Worm (Caenorhabditis elegans) whole organism, L4 larva: ENCODE data around the gene C17C3.5.

Experiments
- D1046.2 ChIP-seq: fragments of 200-800 bp; sonication (Bioruptor generic); IDR thresholded peaks from 2 replicates; pipeline ENCODE4 v1.3.6; 2022; ENCODE audit warnings: missing genetic modification characterization, missing compliant biosample characterization
- F10B5.3 ChIP-seq: sonication (generic microtip); optimal IDR thresholded peaks from 2 replicates; lab custom pipeline; 2016; ENCODE audit warnings: mild to moderate bottlenecking, missing genetic modification characterization, missing compliant biosample characterization
- F49E8.2 ChIP-seq: sonication (generic microtip); optimal IDR thresholded peaks from 2 replicates; lab custom pipeline; 2016; ENCODE audit warnings: missing compliant biosample characterization, mild to moderate bottlenecking, missing genetic modification characterization, borderline replicate concordance
- R02D3.7 ChIP-seq: fragments of 150-350 bp; sonication (generic microtip); optimal IDR thresholded peaks from 3 replicates; lab custom pipeline; 2014; ENCODE audit warnings: missing biosample characterization, missing genetic modification characterization
- T20F7.1 ChIP-seq: fragments of 200-800 bp; sonication (Bioruptor generic); optimal IDR thresholded peaks from 2 replicates; lab custom pipeline; 2018; ENCODE audit warnings: mild to moderate bottlenecking, missing genetic modification characterization, missing compliant biosample characterization
- T26A8.4 ChIP-seq: fragments of 200-800 bp; sonication (Bioruptor generic); IDR thresholded peaks from 2 replicates; pipeline ENCODE4 v1.3.6; 2022; ENCODE audit warnings: missing genetic modification characterization, missing compliant biosample characterization
- Y105C5A.15 ChIP-seq: fragments of 200-800 bp; sonication (Bioruptor generic); IDR thresholded peaks from 2 replicates; pipeline ENCODE4 v1.3.6; 2022; ENCODE audit warnings: missing genetic modification characterization, missing compliant biosample characterization
- Y48G9A.11 ChIP-seq: fragments of 200-800 bp; sonication (Bioruptor generic); IDR thresholded peaks from 2 replicates; pipeline ENCODE4 v1.3.6; 2022; ENCODE audit warnings: missing genetic modification reagents, missing genetic modification characterization, missing compliant biosample characterization
- ZK546.5 ChIP-seq, 2 experiments: sonication (generic microtip); optimal IDR thresholded peaks; 2 replicates each; lab custom pipeline; 2017; ENCODE audit warnings: missing biosample characterization in 2 of 2, missing genetic modification characterization in 2 of 2
- ceh-20 ChIP-seq: fragments of 200-800 bp; sonication (Bioruptor generic); IDR thresholded peaks from 2 replicates; pipeline ENCODE4 v1.3.6; 2022; ENCODE audit warnings: missing genetic modification reagents, missing genetic modification characterization, missing compliant biosample characterization
- ceh-32 ChIP-seq: sonication (generic microtip); optimal IDR thresholded peaks from 2 replicates; lab custom pipeline; 2016; ENCODE audit warnings: mild to moderate bottlenecking, missing genetic modification characterization, missing compliant biosample characterization; ENCODE audit not compliant: poor library complexity
- ceh-44 ChIP-seq: fragments of 200-800 bp; sonication (Bioruptor generic); IDR thresholded peaks from 2 replicates; pipeline ENCODE4 v1.3.6; 2022; ENCODE audit warnings: missing genetic modification reagents, missing genetic modification characterization, missing compliant biosample characterization
- ctbp-1 ChIP-seq: fragments of 200-800 bp; sonication (Bioruptor generic); IDR thresholded peaks from 2 replicates; pipeline ENCODE4 v1.3.6; 2022; ENCODE audit warnings: missing genetic modification reagents, missing genetic modification characterization, missing compliant biosample characterization
- daf-12 ChIP-seq: fragments of 150-350 bp; optimal IDR thresholded peaks from 2 replicates; lab custom pipeline; 2014; ENCODE audit warnings: missing biosample characterization, missing genetic modification reagents, missing genetic modification characterization
- daf-16 ChIP-seq, 3 experiments: sonication (generic microtip); optimal IDR thresholded peaks; 2 replicates each; lab custom pipeline; 2016 to 2017; ENCODE audit warnings: missing genetic modification characterization in 3 of 3, missing genetic modification reagents in 3 of 3, mild to moderate bottlenecking in 2 of 3, missing compliant biosample characterization in 2 of 3, missing biosample characterization in 1 of 3, moderate library complexity in 1 of 3
- daf-19 ChIP-seq: fragments of 200-800 bp; sonication (Bioruptor generic); conservative IDR thresholded peaks from 2 replicates; pipeline ENCODE4 v1.3.6; 2022; ENCODE audit warnings: missing genetic modification characterization, missing compliant biosample characterization
- daf-8 ChIP-seq: fragments of 200-800 bp; sonication (Bioruptor generic); IDR thresholded peaks from 2 replicates; pipeline ENCODE4 v1.3.6; 2022; ENCODE audit warnings: missing genetic modification characterization, missing compliant biosample characterization
- dmd-8 ChIP-seq: fragments of 200-800 bp; sonication (Bioruptor generic); IDR thresholded peaks from 2 replicates; pipeline ENCODE4 v1.3.6; 2022; ENCODE audit warnings: missing genetic modification characterization, missing compliant biosample characterization
- dpl-1 ChIP-seq: fragments of 150-350 bp; optimal IDR thresholded peaks from 2 replicates; lab custom pipeline; 2014; ENCODE audit warnings: missing biosample characterization, missing genetic modification reagents, missing genetic modification characterization
- dve-1 ChIP-seq: sonication (generic microtip); optimal IDR thresholded peaks from 2 replicates; lab custom pipeline; 2017; ENCODE audit warnings: antibody characterized with exemption, mild to moderate bottlenecking, missing genetic modification characterization, missing compliant biosample characterization; ENCODE audit not compliant: insufficient read depth
- egl-27 ChIP-seq: sonication (generic microtip); optimal IDR thresholded peaks from 3 replicates; lab custom pipeline; 2017; ENCODE audit warnings: missing biosample characterization, missing genetic modification reagents, missing genetic modification characterization
- egl-43 ChIP-seq: fragments of 200-800 bp; sonication (Bioruptor generic); IDR thresholded peaks from 2 replicates; pipeline ENCODE4 v1.3.6; 2022; ENCODE audit warnings: missing genetic modification reagents, missing genetic modification characterization, missing compliant biosample characterization
- gei-8 ChIP-seq: fragments of 200-800 bp; sonication (Bioruptor generic); optimal IDR thresholded peaks from 2 replicates; lab custom pipeline; 2018; ENCODE audit warnings: mild to moderate bottlenecking, missing genetic modification characterization, missing compliant biosample characterization
- hlh-11 ChIP-seq: fragments of 200-800 bp; sonication (Bioruptor generic); optimal IDR thresholded peaks from 2 replicates; lab custom pipeline; 2018; ENCODE audit warnings: mild to moderate bottlenecking, missing genetic modification characterization, missing compliant biosample characterization
- lim-7 ChIP-seq: fragments of 200-800 bp; sonication (Bioruptor generic); IDR thresholded peaks from 2 replicates; pipeline ENCODE4 v1.3.6; 2022; ENCODE audit warnings: missing genetic modification characterization, missing compliant biosample characterization
- lin-1 ChIP-seq: fragments of 200-800 bp; sonication (Bioruptor generic); IDR thresholded peaks from 2 replicates; pipeline ENCODE4 v1.3.6; 2022; ENCODE audit warnings: missing genetic modification reagents, missing genetic modification characterization, missing compliant biosample characterization
- lin-13 ChIP-seq: fragments of 150-350 bp; optimal IDR thresholded peaks from 2 replicates; lab custom pipeline; 2014; ENCODE audit warnings: missing biosample characterization, missing genetic modification reagents, missing genetic modification characterization
- lin-29 ChIP-seq: fragments of 200-800 bp; sonication (Bioruptor generic); IDR thresholded peaks from 2 replicates; pipeline ENCODE4 v1.3.6; 2022; ENCODE audit warnings: missing genetic modification reagents, missing genetic modification characterization, missing compliant biosample characterization
- madf-5 ChIP-seq, 2 experiments: fragments of 200-800 bp; sonication (Bioruptor generic); IDR thresholded peaks; 2 replicates each; pipeline ENCODE4 v1.3.6; 2022; ENCODE audit warnings: missing compliant biosample characterization in 2 of 2, missing genetic modification characterization in 2 of 2
- mdl-1 ChIP-seq, 2 experiments: fragments of 150-350 bp in 1 of 2; sonication (generic microtip) in 1 of 2; optimal IDR thresholded peaks; 2 replicates each; lab custom pipeline; 2014 to 2017; ENCODE audit warnings: missing biosample characterization in 2 of 2, missing genetic modification characterization in 2 of 2
- mdt-29 ChIP-seq: fragments of 200-800 bp; sonication (Bioruptor generic); IDR thresholded peaks from 2 replicates; pipeline ENCODE4 v1.3.6; 2022; ENCODE audit warnings: missing genetic modification reagents, missing genetic modification characterization, missing compliant biosample characterization
- mes-2 ChIP-seq: sonication (generic microtip); optimal IDR thresholded peaks from 2 replicates; lab custom pipeline; 2016; ENCODE audit warnings: missing genotype, mild to moderate bottlenecking, missing genetic modification characterization, missing compliant biosample characterization; ENCODE audit not compliant: poor library complexity, severe bottlenecking
- mxl-3 ChIP-seq: fragments of 200-800 bp; sonication (Bioruptor generic); optimal IDR thresholded peaks from 2 replicates; lab custom pipeline; 2018; ENCODE audit warnings: mild to moderate bottlenecking, missing genetic modification characterization, missing compliant biosample characterization
- nhr-10 ChIP-seq: fragments of 150-350 bp; optimal IDR thresholded peaks from 2 replicates; lab custom pipeline; 2014; ENCODE audit warnings: missing biosample characterization, missing genetic modification characterization
- nhr-102 ChIP-seq: sonication (generic microtip); optimal IDR thresholded peaks from 2 replicates; lab custom pipeline; 2016; ENCODE audit warnings: mild to moderate bottlenecking, missing genetic modification characterization, moderate library complexity, missing compliant biosample characterization
- nhr-11 ChIP-seq: fragments of 150-350 bp; optimal IDR thresholded peaks from 2 replicates; lab custom pipeline; 2014; ENCODE audit warnings: missing biosample characterization, missing genetic modification characterization
- nhr-237 ChIP-seq: sonication (generic microtip); optimal IDR thresholded peaks from 2 replicates; lab custom pipeline; 2017; ENCODE audit warnings: missing biosample characterization, missing genetic modification characterization
- nhr-28 ChIP-seq: fragments of 150-350 bp; optimal IDR thresholded peaks from 2 replicates; lab custom pipeline; 2014; ENCODE audit warnings: missing biosample characterization, missing genetic modification characterization
- nhr-41 ChIP-seq: fragments of 200-800 bp; sonication (Bioruptor generic); IDR thresholded peaks from 2 replicates; pipeline ENCODE4 v1.3.6; 2022; ENCODE audit warnings: missing genetic modification reagents, missing genetic modification characterization, missing compliant biosample characterization
- nhr-42 ChIP-seq: fragments of 200-800 bp; sonication (Bioruptor generic); IDR thresholded peaks from 2 replicates; pipeline ENCODE4 v1.3.6; 2022; ENCODE audit warnings: missing genetic modification characterization, missing compliant biosample characterization
- nhr-77 ChIP-seq: fragments of 150-350 bp; optimal IDR thresholded peaks from 2 replicates; lab custom pipeline; 2014; ENCODE audit warnings: missing biosample characterization, missing genetic modification characterization
- saeg-2 ChIP-seq: fragments of 200-800 bp; sonication (Bioruptor generic); IDR thresholded peaks from 2 replicates; pipeline ENCODE4 v1.3.6; 2022; ENCODE audit warnings: missing genetic modification reagents, missing genetic modification characterization, missing compliant biosample characterization
- set-16 ChIP-seq: fragments of 200-800 bp; sonication (Bioruptor generic); IDR thresholded peaks from 2 replicates; pipeline ENCODE4 v1.3.6; 2022; ENCODE audit warnings: missing genetic modification reagents, missing genetic modification characterization, missing compliant biosample characterization
- skn-1 ChIP-seq: fragments of 150-350 bp; optimal IDR thresholded peaks from 2 replicates; lab custom pipeline; 2014; ENCODE audit warnings: missing biosample characterization, missing genetic modification characterization
- snpc-1.2 ChIP-seq: fragments of 200-800 bp; sonication (Bioruptor generic); IDR thresholded peaks from 2 replicates; pipeline ENCODE4 v1.3.6; 2022; ENCODE audit warnings: missing genetic modification reagents, missing genetic modification characterization, missing compliant biosample characterization
- snpc-4 ChIP-seq: fragments of 150-350 bp; optimal IDR thresholded peaks from 2 replicates; lab custom pipeline; 2014; ENCODE audit warnings: missing biosample characterization, missing genetic modification characterization
- spr-1 ChIP-seq: sonication (generic microtip); optimal IDR thresholded peaks from 2 replicates; lab custom pipeline; 2016; ENCODE audit warnings: mild to moderate bottlenecking, missing genetic modification characterization, missing compliant biosample characterization
- spr-3 ChIP-seq: fragments of 200-800 bp; sonication (Bioruptor generic); optimal IDR thresholded peaks from 2 replicates; lab custom pipeline; 2018; ENCODE audit warnings: mild to moderate bottlenecking, missing genetic modification characterization, missing compliant biosample characterization
- tra-1 ChIP-seq: fragments of 200-800 bp; sonication (Bioruptor generic); IDR thresholded peaks from 2 replicates; pipeline ENCODE4 v1.3.6; 2022; ENCODE audit warnings: missing genetic modification reagents, missing genetic modification characterization, missing compliant biosample characterization
- unc-62 ChIP-seq, 3 experiments: fragments of 150-350 bp in 1 of 3; sonication (generic microtip); optimal IDR thresholded peaks in 2 of 3; peaks in 1 of 3; 1 replicate in 1 of 3; 2 replicates in 2 of 3; lab custom pipeline; 2014 to 2017; ENCODE audit warnings: missing biosample characterization in 3 of 3, missing genetic modification characterization in 3 of 3, missing genetic modification reagents in 3 of 3, missing genotype in 1 of 3
- zfp-2 ChIP-seq: sonication (generic microtip); optimal IDR thresholded peaks from 2 replicates; lab custom pipeline; 2016; ENCODE audit warnings: mild to moderate bottlenecking, missing genetic modification characterization, missing compliant biosample characterization

C17C3.5 gene

ce11 chrII:5585788-5586187, 34.2 kb downstream of the C17C3.5 start, which contains the start of gene lys-8 (continued):
- TF ChIP-seq nhr-11: no peak
- no peak for TF ChIP-seq egl-43 (GFP tag; lab: Robert Waterston, UW)
- TF ChIP-seq tra-1 (GFP tag; lab: Robert Waterston, UW): peak; percentile 76; the same call in 1 of the 2 replicates
- no peak for TF ChIP-seq unc-62 (GFP tag; optimal IDR thresholded peaks at IDR 0.05 in 1 of 2; lab: Kevin White, UChicago)
- no peak for TF ChIP-seq unc-62 (tag; optimal IDR thresholded peaks at IDR 0.05; lab: Kevin White, UChicago)
- TF ChIP-seq T20F7.1 (GFP tag; lab: Kevin White, UChicago): peak; percentile 45
- no peak for TF ChIP-seq mdt-29 (GFP tag; lab: Robert Waterston, UW)
- TF ChIP-seq dpl-1 (GFP tag; lab: Kevin White, UChicago): no peak
- TF ChIP-seq nhr-102 (tag; lab: Kevin White, UChicago): peak; percentile 16
- no peak for TF ChIP-seq saeg-2 (GFP tag; lab: Robert Waterston, UW)
- TF ChIP-seq gei-8: no peak
- TF ChIP-seq nhr-42: no peak
- TF ChIP-seq skn-1 (tag; lab: Kevin White, UChicago): no peak
- TF ChIP-seq snpc-1.2 (GFP tag; lab: Robert Waterston, UW): no peak
- TF ChIP-seq snpc-4 (tag; lab: Kevin White, UChicago): no peak
- no peak for TF ChIP-seq daf-12 (tag; lab: Kevin White, UChicago)
- no peak for TF ChIP-seq F10B5.3 (tag; lab: Kevin White, UChicago)
- no peak for TF ChIP-seq ceh-44 (GFP tag; lab: Robert Waterston, UW)
- TF ChIP-seq daf-8 (GFP tag; lab: Robert Waterston, UW): no peak
- TF ChIP-seq lin-1 (GFP tag; lab: Robert Waterston, UW): peak; percentile 54
- TF ChIP-seq T26A8.4 (GFP tag; lab: Robert Waterston, UW): no peak
- no peak for TF ChIP-seq nhr-237 (tag; lab: Kevin White, UChicago)
- peak; percentile 90 for TF ChIP-seq hlh-11
- no peak for TF ChIP-seq dmd-8 (GFP tag; lab: Robert Waterston, UW)
- no peak for TF ChIP-seq Y48G9A.11 (GFP tag; lab: Robert Waterston, UW)
- TF ChIP-seq ctbp-1: no peak
- no peak for TF ChIP-seq spr-1 (tag; lab: Kevin White, UChicago)
- TF ChIP-seq dve-1 (tag; lab: Kevin White, UChicago): peak; percentile 89
- no peak for TF ChIP-seq mes-2 (tag; lab: Kevin White, UChicago)
- no peak for TF ChIP-seq set-16
- peak; percentile 35 for TF ChIP-seq mxl-3 (GFP tag; lab: Kevin White, UChicago)
- TF ChIP-seq spr-3 (GFP tag; lab: Kevin White, UChicago): no peak
- TF ChIP-seq nhr-41 (GFP tag; lab: Robert Waterston, UW): no peak
- no peak for TF ChIP-seq lim-7 (GFP tag; lab: Robert Waterston, UW)
- TF ChIP-seq ZK546.5 (tag; optimal IDR thresholded peaks at IDR 0.05; lab: Kevin White, UChicago): no peak
- TF ChIP-seq lin-29: no peak
- TF ChIP-seq egl-27: no peak
- no peak for TF ChIP-seq D1046.2
- TF ChIP-seq nhr-10 (tag; lab: Kevin White, UChicago): no peak
- TF ChIP-seq lin-13 (GFP tag; lab: Kevin White, UChicago): peak; percentile 13
- TF ChIP-seq daf-16 (GFP tag; optimal IDR thresholded peaks at IDR 0.05; lab: Kevin White, UChicago): no peak
- TF ChIP-seq daf-16 (tag; optimal IDR thresholded peaks at IDR 0.05; lab: Kevin White, UChicago): peak; percentile 98
- no peak for TF ChIP-seq ceh-32 (tag; lab: Kevin White, UChicago)
- TF ChIP-seq daf-19 (GFP tag; lab: Robert Waterston, UW): no peak
- TF ChIP-seq nhr-28 (tag; lab: Kevin White, UChicago): peak; percentile 95
- peak in 1 of 2 experiments; percentile 17 for TF ChIP-seq mdl-1 (tag; optimal IDR thresholded peaks at IDR 0.05; lab: Kevin White, UChicago)
- peak; percentile 86 for TF ChIP-seq ceh-20 (GFP tag; lab: Robert Waterston, UW)
- peak; percentile 78 for TF ChIP-seq nhr-77 (tag; lab: Kevin White, UChicago)
- TF ChIP-seq zfp-2: no peak
- no peak for TF ChIP-seq F49E8.2
- TF ChIP-seq Y105C5A.15 (GFP tag; lab: Robert Waterston, UW): no peak
- no peak for TF ChIP-seq R02D3.7 (tag; lab: Kevin White, UChicago)
- no peak for TF ChIP-seq madf-5 (GFP tag; IDR thresholded peaks at IDR 0.05; lab: Robert Waterston, UW)
